Worm (Caenorhabditis elegans): Measurements from ENCODE around the gene tex-2.
A peak's percentile ranks its signal among the peaks of the same experiment; 100 is the strongest.

Gene tex-2

ce11 chrII:5866920-5867319, 6.5 kb downstream of the tex-2 start:
- no peak for TF ChIP-seq ZK337.2 (GFP tag; IDR thresholded peaks at IDR 0.05)
- no peak for TF ChIP-seq zag-1 (tag; optimal IDR thresholded peaks at IDR 0.05)
- no peak for TF ChIP-seq nhr-41 (GFP tag; IDR thresholded peaks at IDR 0.05)
- no peak for TF ChIP-seq set-16 (GFP tag; IDR thresholded peaks at IDR 0.05)
- TF ChIP-seq F10B5.3 (tag; optimal IDR thresholded peaks at IDR 0.05): no peak
- TF ChIP-seq T26A8.4 (GFP tag; IDR thresholded peaks at IDR 0.05): no peak
- no peak for TF ChIP-seq ztf-11 (tag; optimal IDR thresholded peaks at IDR 0.05)
- TF ChIP-seq lim-7 (GFP tag; IDR thresholded peaks at IDR 0.05): no peak
- TF ChIP-seq duxl-1 (tag; optimal IDR thresholded peaks at IDR 0.05; ENCODE audit: poor library complexity): no peak
- TF ChIP-seq mxl-3 (GFP tag; optimal IDR thresholded peaks at IDR 0.05): no peak
- TF ChIP-seq skn-1 (tag; optimal IDR thresholded peaks at IDR 0.05): no peak
- no peak for TF ChIP-seq madf-9 (GFP tag; conservative IDR thresholded peaks at IDR 0.05)
- no peak for TF ChIP-seq zip-2 (tag; optimal IDR thresholded peaks at IDR 0.05)
- no peak for TF ChIP-seq aly-2 (tag; optimal IDR thresholded peaks at IDR 0.05)
- no peak for TF ChIP-seq ces-1 (GFP tag; optimal IDR thresholded peaks at IDR 0.05)
- TF ChIP-seq jun-1 (tag; optimal IDR thresholded peaks at IDR 0.05): no peak
- TF ChIP-seq mes-2 (tag; optimal IDR thresholded peaks at IDR 0.05; ENCODE audit: poor library complexity, severe bottlenecking): peak; percentile 35
- no peak for TF ChIP-seq D1046.2 (GFP tag; IDR thresholded peaks at IDR 0.05)
- peak; percentile 36 for TF ChIP-seq ama-1 (optimal IDR thresholded peaks at IDR 0.05)
- no peak for TF ChIP-seq rbr-2 (tag; optimal IDR thresholded peaks at IDR 0.05)
- TF ChIP-seq nhr-48 (tag; optimal IDR thresholded peaks at IDR 0.05): no peak
- TF ChIP-seq ceh-62 (tag; optimal IDR thresholded peaks at IDR 0.05): no peak
- no peak for TF ChIP-seq spr-3 (GFP tag; optimal IDR thresholded peaks at IDR 0.05)
- no peak for TF ChIP-seq vab-7 (GFP tag; IDR thresholded peaks at IDR 0.05)
- no peak for TF ChIP-seq saeg-2 (GFP tag; IDR thresholded peaks at IDR 0.05)
- no peak for TF ChIP-seq daf-12 (tag; optimal IDR thresholded peaks at IDR 0.05)
- no peak for TF ChIP-seq zfp-3 (GFP tag; conservative IDR thresholded peaks at IDR 0.05)
- TF ChIP-seq nhr-28 (tag; optimal IDR thresholded peaks at IDR 0.05): peak; percentile 24
- TF ChIP-seq mep-1 (tag; optimal IDR thresholded peaks at IDR 0.05): no peak
- TF ChIP-seq F37D6.2 (tag; optimal IDR thresholded peaks at IDR 0.05): no peak
- TF ChIP-seq nhr-11 (tag; optimal IDR thresholded peaks at IDR 0.05): no peak
- 0 out of 2 replicates have a peak, but pooled peaks have one; percentile 20 for TF ChIP-seq php-3 (GFP tag; IDR thresholded peaks at IDR 0.05)
- TF ChIP-seq nhr-111 (GFP tag; optimal IDR thresholded peaks at IDR 0.05): no peak
- no peak for TF ChIP-seq zfp-2 (tag; optimal IDR thresholded peaks at IDR 0.05)

DNA sequence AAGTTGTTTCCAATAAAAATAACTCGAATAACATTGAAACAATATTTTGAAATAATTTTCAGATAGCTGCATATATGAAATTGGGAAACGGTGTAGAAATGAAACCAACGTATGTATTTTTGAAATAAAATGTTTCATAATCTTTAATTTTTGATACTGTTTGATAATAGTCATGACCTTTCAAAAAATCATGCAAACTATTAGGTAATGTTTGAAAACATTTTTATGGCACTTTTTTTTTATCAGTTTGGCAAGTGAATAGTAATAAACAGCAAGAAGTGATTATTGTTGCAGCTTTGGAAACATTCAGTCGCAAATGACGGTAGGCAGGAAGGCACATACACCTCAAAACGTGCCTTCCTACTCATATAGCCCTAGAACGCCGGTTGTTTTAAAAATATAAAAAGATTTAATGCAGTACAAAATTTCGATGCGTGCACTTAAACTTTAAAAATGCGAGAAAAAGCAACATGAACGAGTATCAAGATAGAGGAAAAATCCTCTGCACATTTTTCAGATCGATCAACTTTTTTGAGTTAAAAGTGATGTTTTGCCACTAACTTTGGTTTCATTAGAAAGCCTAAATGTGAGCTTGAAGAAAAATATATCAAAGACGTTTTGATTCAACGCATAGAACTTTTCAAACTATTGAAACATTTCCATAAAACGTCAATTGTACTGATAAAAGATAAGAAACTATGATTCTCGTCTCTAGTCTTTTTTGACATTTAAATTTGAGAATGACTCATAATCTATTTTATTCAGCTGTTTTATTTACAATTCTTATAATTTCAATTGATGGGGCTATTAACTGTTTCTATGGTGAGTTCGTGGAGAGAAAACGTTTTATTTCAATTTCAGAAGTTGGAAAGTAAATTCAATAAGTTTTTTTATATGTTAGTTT, 7.8 kb downstream of the tex-2 start, which contains the start of gene F55C12.19:
F55C12.19 (plus strand) TSS at position 735 of the 904 bp plus-strand sequence.
- TF ChIP-seq mep-1 (tag; optimal IDR thresholded peaks at IDR 0.05) (peak; percentile 2), F37D6.2 (tag; optimal IDR thresholded peaks at IDR 0.05) (no peak), nhr-28 (tag; optimal IDR thresholded peaks at IDR 0.05) (peak; percentile 39), nhr-6 (tag; optimal IDR thresholded peaks at IDR 0.05) (peak; percentile 78), skn-1 (tag; optimal IDR thresholded peaks at IDR 0.05) (no peak), daf-12 (tag; optimal IDR thresholded peaks at IDR 0.05) (no peak), aha-1 (tag) (peak; percentile 97), mdt-29 (GFP tag; IDR thresholded peaks at IDR 0.05) (no peak), daf-16 (GFP tag; optimal IDR thresholded peaks at IDR 0.05) (no peak), daf-16 (tag; optimal IDR thresholded peaks at IDR 0.05) (peak; percentile 86), php-3 (GFP tag; IDR thresholded peaks at IDR 0.05) (peak; percentile 54; the same call in 1 of the 2 replicates), F44E2.7 (GFP tag; IDR thresholded peaks at IDR 0.05) (no peak), F10B5.3 (tag; optimal IDR thresholded peaks at IDR 0.05) (no peak), pqm-1 (tag; optimal IDR thresholded peaks at IDR 0.05) (peak; percentile 52), ceh-32 (tag; optimal IDR thresholded peaks at IDR 0.05; ENCODE audit: poor library complexity) (no peak), ZK546.5 (tag; optimal IDR thresholded peaks at IDR 0.05) (no peak), dmd-6 (GFP tag; IDR thresholded peaks at IDR 0.05) (peak; percentile 59), mdl-1 (tag; optimal IDR thresholded peaks at IDR 0.05) (no peak), gei-8 (GFP tag; optimal IDR thresholded peaks at IDR 0.05) (no peak), lin-1 (GFP tag; IDR thresholded peaks at IDR 0.05) (no peak), dve-1 (tag; optimal IDR thresholded peaks at IDR 0.05; ENCODE audit: insufficient read depth) (peak; percentile 37)

Data from whole organism, L4 larva.